Worm (Caenorhabditis elegans) whole organism, L2 larva: ENCODE results near the gene srg-7.

Source experiments
- ZK546.5 ChIP-seq: sonication (generic microtip); optimal IDR thresholded peaks from 2 replicates; lab custom pipeline; 2017; ENCODE audit warnings: missing biosample characterization, missing genetic modification characterization
- ceh-82 ChIP-seq: fragments of 150-350 bp; optimal IDR thresholded peaks from 2 replicates; lab custom pipeline; 2014; ENCODE audit warnings: missing biosample characterization, missing genetic modification characterization
- dmd-4 ChIP-seq: sonication (generic microtip); optimal IDR thresholded peaks from 2 replicates; lab custom pipeline; 2017; ENCODE audit warnings: missing biosample characterization, missing genetic modification characterization
- egl-27 ChIP-seq: sonication (generic microtip); optimal IDR thresholded peaks from 3 replicates; lab custom pipeline; 2017; ENCODE audit warnings: missing biosample characterization, missing genetic modification reagents, missing genetic modification characterization
- elt-1 ChIP-seq: fragments of 150-350 bp; optimal IDR thresholded peaks from 2 replicates; lab custom pipeline; 2014; ENCODE audit warnings: missing biosample characterization, missing genetic modification characterization
- elt-3 ChIP-seq: sonication (generic microtip); optimal IDR thresholded peaks from 2 replicates; lab custom pipeline; 2017; ENCODE audit warnings: missing biosample characterization, missing genetic modification characterization
- lin-39 ChIP-seq: fragments of 150-350 bp; optimal IDR thresholded peaks from 2 replicates; lab custom pipeline; 2014; ENCODE audit warnings: missing biosample characterization, missing genetic modification reagents, missing genetic modification characterization
- lsy-2 ChIP-seq, 2 experiments: fragments of 150-350 bp in 1 of 2; sonication (generic microtip) in 1 of 2; optimal IDR thresholded peaks; 2 replicates each; lab custom pipeline; 2014 to 2017; ENCODE audit warnings: missing biosample characterization in 2 of 2, missing genetic modification characterization in 2 of 2
- nhr-12 ChIP-seq: fragments of 150-350 bp; optimal IDR thresholded peaks from 2 replicates; lab custom pipeline; 2014; ENCODE audit warnings: missing biosample characterization, missing genetic modification characterization
- nhr-21 ChIP-seq: fragments of 150-350 bp; optimal IDR thresholded peaks from 2 replicates; lab custom pipeline; 2014; ENCODE audit warnings: missing biosample characterization, missing genetic modification characterization
- nhr-77 ChIP-seq: fragments of 150-350 bp; optimal IDR thresholded peaks from 2 replicates; lab custom pipeline; 2014; ENCODE audit warnings: missing biosample characterization, missing genetic modification characterization
- sma-3 ChIP-seq: sonication (generic microtip); optimal IDR thresholded peaks from 2 replicates; lab custom pipeline; 2016; ENCODE audit warnings: missing genetic modification reagents, missing genetic modification characterization, missing compliant biosample characterization
- snpc-4 ChIP-seq: fragments of 150-350 bp; optimal IDR thresholded peaks from 2 replicates; lab custom pipeline; 2014; ENCODE audit warnings: missing biosample characterization, missing genetic modification characterization
- zag-1 ChIP-seq: fragments of 150-350 bp; optimal IDR thresholded peaks from 2 replicates; lab custom pipeline; 2014; ENCODE audit warnings: missing biosample characterization, missing genetic modification characterization

- no peak for TF ChIP-seq snpc-4
- no peak for TF ChIP-seq zag-1 (tag; lab: Kevin White, UChicago)
- TF ChIP-seq lsy-2 (tag; optimal IDR thresholded peaks at IDR 0.05; lab: Kevin White, UChicago), result no peak
- TF ChIP-seq sma-3, result no peak
- TF ChIP-seq ZK546.5 (tag; lab: Kevin White, UChicago), result no peak
- no peak for TF ChIP-seq dmd-4 (tag; lab: Kevin White, UChicago)
- no peak for TF ChIP-seq nhr-21
- TF ChIP-seq elt-1 (tag; lab: Kevin White, UChicago), result no peak
- no peak for TF ChIP-seq nhr-77
- TF ChIP-seq ceh-82 (tag; lab: Kevin White, UChicago), result no peak
- no peak for TF ChIP-seq egl-27 (tag; lab: Kevin White, UChicago)
- no peak for TF ChIP-seq elt-3 (tag; lab: Kevin White, UChicago)
- no peak for TF ChIP-seq nhr-12
- no peak for TF ChIP-seq lin-39 (tag; lab: Kevin White, UChicago)
These were observed 15.1 kb upstream of the srg-7 start for ce11 chrIII:6283024-6283423.
